Fruit fly (Drosophila melanogaster) S2 (cell line): ENCODE measurements around the gene CG11700.

ENCODE experiments used
- CG8478 ChIP-seq: fragments of >200 bp; optimal IDR thresholded peaks from 2 replicates; lab custom pipeline; 2018
- CTCF ChIP-seq, 2 experiments: fragments of >200 bp; optimal IDR thresholded peaks; 2 replicates each; lab custom pipeline; 2018

dm6 chrX:6310408-6310807, 27.0 kb upstream of the CG11700 start:
- TF ChIP-seq CG8478 (lab: Kevin White, UChicago) (no peak), CTCF (optimal IDR thresholded peaks at IDR 0.05; lab: Kevin White, UChicago) (no peak)
